Fruit fly (Drosophila melanogaster) whole organism, pupa: ENCODE data around the gene Gdi.

Experiments
- CG10348 ChIP-seq: fragments of 200-800 bp; sonication (Bioruptor generic); IDR thresholded peaks from 2 replicates; pipeline ENCODE4 v1.3.6; 2022; ENCODE audit warnings: missing biosample characterization, missing genetic modification characterization
- CG12605 ChIP-seq: fragments of 200-800 bp; sonication (Bioruptor generic); IDR thresholded peaks from 2 replicates; pipeline ENCODE4 v1.3.6; 2022; ENCODE audit warnings: missing biosample characterization, missing genetic modification characterization
- CG13204 ChIP-seq: fragments of 200-800 bp; sonication (Bioruptor generic); optimal IDR thresholded peaks from 2 replicates; lab custom pipeline; 2018; ENCODE audit warnings: missing biosample characterization, mild to moderate bottlenecking, missing genetic modification characterization, moderate library complexity
- CG14655 ChIP-seq: fragments of 200-800 bp; sonication (Bioruptor generic); optimal IDR thresholded peaks from 3 replicates; lab custom pipeline; 2017; ENCODE audit warnings: mild to moderate bottlenecking, missing biosample characterization, missing genetic modification reagents, missing genetic modification characterization
- CG15710 ChIP-seq: fragments of 200-800 bp; sonication (Bioruptor generic); optimal IDR thresholded peaks from 2 replicates; lab custom pipeline; 2018; ENCODE audit warnings: missing biosample characterization, mild to moderate bottlenecking, missing genetic modification characterization, moderate library complexity
- CG17806 ChIP-seq: fragments of 200-800 bp; sonication (Bioruptor generic); optimal IDR thresholded peaks from 2 replicates; lab custom pipeline; 2018; ENCODE audit warnings: missing biosample characterization, mild to moderate bottlenecking, missing genetic modification characterization, moderate library complexity
- CG32121 ChIP-seq: fragments of 200-800 bp; sonication (Bioruptor generic); IDR thresholded peaks from 2 replicates; pipeline ENCODE4 v1.3.6; 2022; ENCODE audit warnings: missing biosample characterization, missing genetic modification characterization
- CG34367 ChIP-seq: fragments of 200-800 bp; sonication (Bioruptor generic); optimal IDR thresholded peaks from 2 replicates; lab custom pipeline; 2018; ENCODE audit warnings: missing biosample characterization, mild to moderate bottlenecking, missing genetic modification characterization
- CG4496 ChIP-seq: fragments of 200-800 bp; sonication (Bioruptor generic); IDR thresholded peaks from 3 replicates; pipeline ENCODE4 v1.3.6; 2022; ENCODE audit warnings: missing biosample characterization, missing genetic modification characterization
- CG8159 ChIP-seq: fragments of 200-800 bp; sonication (Bioruptor generic); optimal IDR thresholded peaks from 3 replicates; lab custom pipeline; 2018; ENCODE audit warnings: missing biosample characterization, mild to moderate bottlenecking, missing genetic modification characterization, moderate library complexity
- CG8301 ChIP-seq: fragments of 200-800 bp; sonication (Bioruptor generic); optimal IDR thresholded peaks from 2 replicates; lab custom pipeline; 2018; ENCODE audit warnings: missing biosample characterization, mild to moderate bottlenecking, missing genetic modification characterization
- CG9948 ChIP-seq: fragments of 200-800 bp; sonication (Bioruptor generic); optimal IDR thresholded peaks from 2 replicates; lab custom pipeline; 2018; ENCODE audit warnings: missing biosample characterization, mild to moderate bottlenecking, missing genetic modification characterization, moderate library complexity
- D1 ChIP-seq: fragments of 200-800 bp; sonication (Bioruptor generic); optimal IDR thresholded peaks from 2 replicates; lab custom pipeline; 2018; ENCODE audit warnings: missing biosample characterization, mild to moderate bottlenecking, missing genetic modification characterization, moderate library complexity
- EcR ChIP-seq: fragments of 200-800 bp; sonication (Bioruptor generic); optimal IDR thresholded peaks from 3 replicates; lab custom pipeline; 2019; ENCODE audit warnings: missing biosample characterization, missing genetic modification characterization, mild to moderate bottlenecking, moderate library complexity, missing genetic modification reagents
- Ets98B ChIP-seq: fragments of 200-800 bp; sonication (Bioruptor generic); IDR thresholded peaks from 2 replicates; pipeline ENCODE4 v1.3.6; 2022; ENCODE audit warnings: missing biosample characterization, missing genetic modification characterization
- Pif1A ChIP-seq: fragments of 200-800 bp; sonication (Bioruptor generic); optimal IDR thresholded peaks from 3 replicates; lab custom pipeline; 2016; ENCODE audit warnings: missing biosample characterization, missing genetic modification characterization
- Pif1B ChIP-seq: fragments of 200-800 bp; sonication (Bioruptor generic); optimal IDR thresholded peaks from 3 replicates; lab custom pipeline; 2016; ENCODE audit warnings: missing biosample characterization, missing genetic modification characterization
- Snoo ChIP-seq: fragments of 200-800 bp; sonication (Bioruptor generic); optimal IDR thresholded peaks from 3 replicates; lab custom pipeline; 2017; ENCODE audit warnings: missing biosample characterization, mild to moderate bottlenecking, missing genetic modification characterization, inconsistent platforms
- fd96Ca ChIP-seq: fragments of 200-800 bp; sonication (Bioruptor generic); IDR thresholded peaks from 3 replicates; pipeline ENCODE4 v1.3.6; 2022; ENCODE audit warnings: missing biosample characterization, missing genetic modification characterization
- gl ChIP-seq: fragments of 200-800 bp; sonication (Bioruptor generic); optimal IDR thresholded peaks from 2 replicates; lab custom pipeline; 2018; ENCODE audit warnings: missing biosample characterization, mild to moderate bottlenecking, missing genetic modification characterization
- rn ChIP-seq: fragments of 200-800 bp; sonication (Bioruptor generic); IDR thresholded peaks from 2 replicates; pipeline ENCODE4 v1.3.6; 2022; ENCODE audit warnings: missing biosample characterization, missing genetic modification characterization

Gdi gene

DNA sequence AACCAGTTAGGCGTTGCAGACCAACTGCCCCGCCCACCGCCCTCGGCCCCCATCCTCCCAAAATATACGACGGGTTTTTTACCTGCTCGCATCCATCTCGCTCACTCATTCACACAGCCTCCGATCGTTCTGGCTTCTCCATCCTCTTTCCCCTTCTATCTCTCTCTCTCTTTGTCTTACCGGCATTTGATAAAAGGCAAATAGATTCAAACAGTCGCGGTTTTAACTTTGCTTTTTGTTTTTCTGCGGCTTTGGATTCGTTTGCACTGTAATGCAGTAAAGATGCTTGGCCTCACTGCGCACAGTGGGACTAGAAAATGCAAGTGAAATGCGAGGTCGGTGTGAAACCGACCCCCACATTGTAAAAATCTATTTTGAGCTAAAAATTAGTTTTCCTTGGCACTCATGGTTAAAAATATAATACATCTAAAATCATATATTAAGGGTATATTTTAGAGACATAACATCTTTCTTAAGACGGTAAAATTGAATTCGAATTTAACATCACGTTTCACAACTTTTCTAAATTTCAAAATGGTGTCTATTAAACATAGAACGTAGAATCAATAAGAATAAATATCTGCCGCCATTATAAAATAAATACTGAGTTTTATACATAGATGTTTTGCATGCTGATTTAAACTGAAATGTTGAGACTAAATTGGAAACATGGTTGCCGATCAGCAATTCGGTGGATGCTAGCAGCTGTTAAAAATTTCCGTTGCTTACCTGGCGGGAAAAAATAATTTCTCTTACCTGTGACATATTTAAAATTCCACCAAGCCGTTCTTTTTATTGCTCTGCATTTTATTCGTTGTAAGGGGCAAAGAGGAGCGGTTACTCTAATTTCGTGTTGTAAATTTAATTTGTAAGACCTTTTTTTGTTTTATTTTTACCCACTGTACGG is 2.0 kb upstream of the Gdi start:
- TF ChIP-seq CG14655 (GFP tag; lab: Kevin White, UChicago) (peak; percentile 76), Snoo (tag; lab: Kevin White, UChicago) (peak; percentile 20), CG4496 (GFP tag; lab: Robert Waterston, UW) (peak; percentile 70; the same call in 2 of the 3 replicates), CG32121 (GFP tag; lab: Robert Waterston, UW) (peak; percentile 56), gl (tag; lab: Kevin White, UChicago) (no peak), CG13204 (GFP tag; lab: Kevin White, UChicago) (peak; percentile 51), D1 (tag; lab: Kevin White, UChicago) (no peak), rn (GFP tag; lab: Robert Waterston, UW) (no peak), CG8159 (tag; lab: Kevin White, UChicago) (peak; percentile 0), CG17806 (tag; lab: Kevin White, UChicago) (peak; percentile 23), Pif1A (peak; percentile 17), EcR (GFP tag; lab: Kevin White, UChicago) (peak; percentile 64), Pif1B (GFP tag; lab: Kevin White, UChicago) (no peak), fd96Ca (peak; percentile 74), CG34367 (no peak), CG15710 (no peak), CG12605 (GFP tag; lab: Robert Waterston, UW) (peak; percentile 6; the same call in 1 of the 2 replicates), CG8301 (peak; percentile 40), Ets98B (peak; percentile 46), CG9948 (tag; lab: Kevin White, UChicago) (peak; percentile 1), CG10348 (GFP tag; lab: Robert Waterston, UW) (peak; percentile 34; the same call in 1 of the 2 replicates)

- TF ChIP-seq CG9948 (tag; lab: Kevin White, UChicago) (no peak), Ets98B (no peak), D1 (tag; lab: Kevin White, UChicago) (no peak), CG4496 (GFP tag; lab: Robert Waterston, UW) (no peak), CG13204 (GFP tag; lab: Kevin White, UChicago) (no peak), CG8301 (no peak)
These were observed 1.2 kb upstream of the Gdi start for dm6 chr2L:9495870-9496269.

DNA sequence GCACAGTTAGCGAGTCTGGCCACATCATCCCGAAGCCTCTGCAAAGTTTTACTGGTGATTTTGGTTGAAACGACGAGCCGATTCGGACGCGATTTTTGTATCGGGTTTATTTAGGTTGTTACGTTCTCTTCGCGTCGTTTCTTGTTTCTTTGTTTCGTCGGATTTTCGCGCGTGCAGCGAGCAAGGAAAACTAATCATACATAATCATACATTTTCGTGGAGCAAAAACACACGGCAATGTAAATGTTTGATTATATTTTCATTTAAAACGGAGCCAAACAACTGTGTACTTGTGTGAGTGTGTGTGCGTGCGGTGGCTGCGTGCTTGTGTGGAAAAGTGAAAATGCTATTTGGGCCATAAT is 723 bp upstream of the Gdi start, which contains the start of gene CG33298:
Gene CG33298 (plus strand): TSS at position 57 of the 362 bp plus-strand sequence.
- TF ChIP-seq CG17806 (tag; lab: Kevin White, UChicago): no peak
- peak; percentile 30 for TF ChIP-seq D1 (tag; lab: Kevin White, UChicago)

DNA sequence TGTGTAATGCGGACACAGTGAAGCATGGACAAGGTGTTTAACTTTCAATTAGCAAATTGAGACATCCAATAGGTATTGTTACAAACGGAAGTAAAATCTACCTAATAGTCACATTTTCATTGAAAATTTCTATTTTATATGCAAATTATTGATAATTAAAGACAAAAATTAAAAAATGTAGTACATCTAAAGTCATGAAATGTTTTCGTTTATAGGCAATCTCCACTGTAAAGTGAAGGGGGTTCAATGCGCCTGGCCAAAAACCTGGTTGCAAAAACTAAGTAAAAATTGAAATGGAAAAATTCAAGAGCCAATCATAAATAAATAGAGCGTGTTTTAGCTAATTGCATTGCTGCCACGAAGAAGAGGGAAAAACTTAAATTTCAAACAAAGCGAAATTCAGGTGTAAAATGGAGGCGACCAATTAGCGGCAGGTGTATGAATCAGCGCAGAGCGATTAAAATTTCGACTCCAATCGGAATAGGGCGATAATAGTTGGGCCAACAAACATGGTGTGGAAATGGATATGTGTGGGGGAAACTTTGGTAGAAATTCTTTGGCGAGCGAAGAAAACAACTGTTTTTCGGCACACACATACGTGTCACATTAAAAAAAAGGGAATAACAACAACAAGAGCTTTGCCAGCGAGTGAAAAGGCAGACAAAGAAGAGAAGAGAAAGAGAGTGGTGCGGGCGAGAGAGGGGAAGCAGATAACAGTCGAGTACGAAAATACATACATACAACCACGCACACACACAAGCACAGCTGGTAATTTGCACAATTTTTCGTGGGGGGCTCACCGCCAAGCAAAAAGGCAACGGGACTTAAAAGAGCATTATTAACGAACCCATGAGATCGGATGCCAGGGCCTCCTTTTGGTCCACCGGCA is 1.1 kb downstream of the Gdi start:
- TF ChIP-seq Pif1B (GFP tag; lab: Kevin White, UChicago) (peak; percentile 30), Snoo (tag; lab: Kevin White, UChicago) (peak; percentile 32), CG17806 (tag; lab: Kevin White, UChicago) (peak; percentile 26), D1 (tag; lab: Kevin White, UChicago) (no peak), Ets98B (0 out of 2 replicates have a peak, but pooled peaks have one; percentile 34), CG13204 (GFP tag; lab: Kevin White, UChicago) (no peak), CG12605 (GFP tag; lab: Robert Waterston, UW) (0 out of 2 replicates have a peak, but pooled peaks have one; percentile 24), fd96Ca (no peak), CG8159 (tag; lab: Kevin White, UChicago) (peak; percentile 52), CG32121 (GFP tag; lab: Robert Waterston, UW) (peak; percentile 47), CG34367 (no peak), CG10348 (GFP tag; lab: Robert Waterston, UW) (no peak), EcR (GFP tag; lab: Kevin White, UChicago) (peak; percentile 69), CG9948 (tag; lab: Kevin White, UChicago) (peak; percentile 11), CG8301 (peak; percentile 24), CG4496 (GFP tag; lab: Robert Waterston, UW) (0 out of 3 replicates have a peak, but pooled peaks have one; percentile 34), Pif1A (peak; percentile 28), CG15710 (no peak), rn (GFP tag; lab: Robert Waterston, UW) (no peak), gl (tag; lab: Kevin White, UChicago) (no peak), CG14655 (GFP tag; lab: Kevin White, UChicago) (peak; percentile 19)
- TF ChIP-seq, all 21 proteins: peak for 13

- peak; percentile 11 for TF ChIP-seq CG13204 (GFP tag; lab: Kevin White, UChicago)
- TF ChIP-seq CG8301: peak; percentile 29
- TF ChIP-seq CG15710: no peak
- TF ChIP-seq D1 (tag; lab: Kevin White, UChicago): no peak
- TF ChIP-seq CG4496 (GFP tag; lab: Robert Waterston, UW): peak; percentile 94
- TF ChIP-seq fd96Ca: peak; percentile 71; the same call in 2 of the 3 replicates
- peak; percentile 55 for TF ChIP-seq CG17806 (tag; lab: Kevin White, UChicago)
- peak; percentile 56 for TF ChIP-seq Pif1A
- no peak for TF ChIP-seq rn (GFP tag; lab: Robert Waterston, UW)
- no peak for TF ChIP-seq CG34367
- TF ChIP-seq CG10348 (GFP tag; lab: Robert Waterston, UW): no peak
- TF ChIP-seq gl (tag; lab: Kevin White, UChicago): peak; percentile 66
- TF ChIP-seq Pif1B (GFP tag; lab: Kevin White, UChicago): peak; percentile 68
- TF ChIP-seq CG12605 (GFP tag; lab: Robert Waterston, UW): peak; percentile 71
- TF ChIP-seq CG14655 (GFP tag; lab: Kevin White, UChicago): peak; percentile 62
- peak; percentile 82 for TF ChIP-seq Ets98B
- TF ChIP-seq Snoo (tag; lab: Kevin White, UChicago): peak; percentile 82
- no peak for TF ChIP-seq EcR (GFP tag; lab: Kevin White, UChicago)
- TF ChIP-seq CG9948 (tag; lab: Kevin White, UChicago): peak; percentile 19
- peak; percentile 62 for TF ChIP-seq CG8159 (tag; lab: Kevin White, UChicago)
- peak; percentile 70 for TF ChIP-seq CG32121 (GFP tag; lab: Robert Waterston, UW)
These were observed 3.9 kb downstream of the Gdi start for dm6 chr2L:9490788-9491187.
